Fruit fly (Drosophila melanogaster): ENCODE data around the gene CG42537.

The CG42537 gene

dm6 chr3R:6351696-6352378 is 25.8 kb upstream of the CG42537 start (continued):
- TF ChIP-seq dmrt99B (tag; optimal IDR thresholded peaks at IDR 0.05) (peak; percentile 60), CG4707 (GFP tag; optimal IDR thresholded peaks at IDR 0.05) (no peak), CG4424 (GFP tag; optimal IDR thresholded peaks at IDR 0.05) (peak; percentile 38), mirr (GFP tag; optimal IDR thresholded peaks at IDR 0.05) (no peak), ATbp (GFP tag; optimal IDR thresholded peaks at IDR 0.05) (peak; percentile 23)

dm6 chr3R:6352436-6352835 is 25.2 kb upstream of the CG42537 start:
- TF ChIP-seq Ets65A (GFP tag) (peak; percentile 46), pan (optimal IDR thresholded peaks at IDR 0.05) (no peak), pan (GFP tag; optimal IDR thresholded peaks at IDR 0.05 in 1 of 2, IDR thresholded peaks at IDR 0.05 in 1 of 2) (no peak), sr (GFP tag; IDR thresholded peaks at IDR 0.05) (peak; percentile 71; the same call in 2 of the 3 replicates), CG31224 (GFP tag; IDR thresholded peaks at IDR 0.05) (peak; percentile 51; the same call in 1 of the 2 replicates), ems (GFP tag; optimal IDR thresholded peaks at IDR 0.05) (no peak), crol (GFP tag; IDR thresholded peaks at IDR 0.05) (peak; percentile 55; the same call in 1 of the 2 replicates)

dm6 chr3R:6352893-6353623 is 24.5 kb upstream of the CG42537 start:
- TF ChIP-seq TFAM (GFP tag; optimal IDR thresholded peaks at IDR 0.05) (no peak), fd96Cb (tag; optimal IDR thresholded peaks at IDR 0.05) (peak; percentile 30), abd-A (tag; optimal IDR thresholded peaks at IDR 0.05) (no peak), CG32772 (GFP tag; IDR thresholded peaks at IDR 0.05) (no peak), fd64A (GFP tag; optimal IDR thresholded peaks at IDR 0.05) (no peak), sna (GFP tag; IDR thresholded peaks at IDR 0.05; ENCODE audit: partially characterized antibody) (no peak), lilli (GFP tag; optimal IDR thresholded peaks at IDR 0.05) (no peak), en (GFP tag; optimal IDR thresholded peaks at IDR 0.05) (no peak), CG10543 (GFP tag; optimal IDR thresholded peaks at IDR 0.05) (no peak), NC2α (GFP tag; optimal IDR thresholded peaks at IDR 0.05) (no peak), CG7745 (tag; optimal IDR thresholded peaks at IDR 0.05) (no peak), tgo (GFP tag; IDR thresholded peaks at IDR 0.05) (no peak), Dip3 (GFP tag; optimal IDR thresholded peaks at IDR 0.05) (no peak), br (optimal IDR thresholded peaks at IDR 0.05) (no peak), dmrt99B (tag; optimal IDR thresholded peaks at IDR 0.05) (peak; percentile 70), CG32767 (GFP tag; IDR thresholded peaks at IDR 0.05) (no peak), oc (tag; optimal IDR thresholded peaks at IDR 0.05) (no peak), Sry-β (GFP tag; optimal IDR thresholded peaks at IDR 0.05) (peak; percentile 18), wek (GFP tag; optimal IDR thresholded peaks at IDR 0.05) (no peak), tna (GFP tag; IDR thresholded peaks at IDR 0.05; ENCODE audit: partially characterized antibody) (no peak; the same call in 1 of the 2 replicates), CG10431 (GFP tag; optimal IDR thresholded peaks at IDR 0.05) (no peak), CG11695 (GFP tag; IDR thresholded peaks at IDR 0.05) (0 out of 3 replicates have a peak, but pooled peaks have one; percentile 19), Ssrp (tag; optimal IDR thresholded peaks at IDR 0.05) (peak; percentile 33), Nf-YA (GFP tag; IDR thresholded peaks at IDR 0.05) (no peak), disco-r (GFP tag; optimal IDR thresholded peaks at IDR 0.05) (no peak), CG12219 (GFP tag; optimal IDR thresholded peaks at IDR 0.05) (no peak), odd (GFP tag; optimal IDR thresholded peaks at IDR 0.05) (peak; percentile 3), CG4424 (GFP tag; optimal IDR thresholded peaks at IDR 0.05) (peak; percentile 53), exex (tag; optimal IDR thresholded peaks at IDR 0.05) (no peak), CG18619 (GFP tag; optimal IDR thresholded peaks at IDR 0.05) (peak; percentile 41), CG4617 (GFP tag; optimal IDR thresholded peaks at IDR 0.05; ENCODE audit: borderline replicate concordance) (no peak), Elba2 (GFP tag; optimal IDR thresholded peaks at IDR 0.05) (no peak), Optix (GFP tag; IDR thresholded peaks at IDR 0.05) (no peak), CG10366 (GFP tag; IDR thresholded peaks at IDR 0.05) (no peak), da (GFP tag; optimal IDR thresholded peaks at IDR 0.05) (no peak), HLH54F (GFP tag; optimal IDR thresholded peaks at IDR 0.05) (no peak)

Data from whole organism, embryonic.